Worm (Caenorhabditis elegans) whole organism, L3 larva: Measurements from ENCODE around the gene Y39F10A.6.

ENCODE experiments used
- R02D3.7 ChIP-seq: fragments of 150-350 bp; optimal IDR thresholded peaks from 2 replicates; lab custom pipeline; 2014; ENCODE audit warnings: missing biosample characterization, missing genetic modification characterization
- egl-5 ChIP-seq: fragments of 150-350 bp; optimal IDR thresholded peaks from 2 replicates; lab custom pipeline; 2017; ENCODE audit warnings: missing biosample characterization, missing genetic modification reagents, missing genetic modification characterization, inconsistent platforms
- fos-1 ChIP-seq: fragments of 150-350 bp; optimal IDR thresholded peaks from 2 replicates; lab custom pipeline; 2014; ENCODE audit warnings: missing biosample characterization, missing genetic modification characterization
- hmg-11 ChIP-seq: sonication (generic microtip); optimal IDR thresholded peaks from 2 replicates; lab custom pipeline; 2016; ENCODE audit warnings: missing genetic modification characterization, missing compliant biosample characterization
- unc-39 ChIP-seq: sonication (generic microtip); optimal IDR thresholded peaks from 4 replicates; lab custom pipeline; 2017; ENCODE audit warnings: missing biosample characterization, missing genetic modification characterization
- unc-62 ChIP-seq: fragments of 150-350 bp; sonication (generic microtip); optimal IDR thresholded peaks from 4 replicates; lab custom pipeline; 2014; ENCODE audit warnings: missing biosample characterization, missing genetic modification reagents, missing genetic modification characterization
- ztf-11 ChIP-seq: fragments of 150-350 bp; optimal IDR thresholded peaks from 2 replicates; lab custom pipeline; 2014; ENCODE audit warnings: missing biosample characterization, missing genetic modification characterization

ce11 chrII:823529-823928, 40.1 kb upstream of the Y39F10A.6 start, which contains the start of gene F46F5.10:
- TF ChIP-seq ztf-11 (tag; lab: Kevin White, UChicago) (no peak), fos-1 (tag; lab: Kevin White, UChicago) (no peak), egl-5 (tag; lab: Kevin White, UChicago) (no peak), R02D3.7 (no peak), unc-39 (no peak), unc-62 (GFP tag; lab: Kevin White, UChicago) (no peak), hmg-11 (tag; lab: Kevin White, UChicago) (no peak)
